Worm (Caenorhabditis elegans): ENCODE data around the gene nhr-237.

nhr-237 gene

DNA sequence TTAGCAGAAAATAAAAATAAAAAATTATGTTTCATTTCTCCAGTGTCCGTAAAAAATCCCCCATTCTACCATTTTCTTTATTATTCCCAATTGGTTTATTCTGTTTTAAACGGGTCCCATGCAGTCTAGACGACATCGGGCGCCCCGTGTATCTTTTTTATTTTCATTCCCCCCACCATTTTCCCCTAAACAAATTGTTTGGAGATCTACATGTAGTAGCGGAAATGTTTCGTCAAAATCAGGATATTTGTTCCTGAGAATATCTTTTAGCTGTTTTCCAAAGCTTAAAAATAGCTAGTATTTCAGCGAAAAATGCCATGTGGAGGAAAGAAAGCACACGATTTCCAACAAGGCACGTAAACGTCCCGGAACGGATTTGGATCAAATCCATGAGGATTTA is 38.5 kb downstream of the nhr-237 start, which contains the start of gene F16B4.5:
Gene F16B4.5, plus strand, starts transcription at position 301 of the 400 bp plus-strand sequence.
- no peak for TF ChIP-seq ztf-11 (tag; optimal IDR thresholded peaks at IDR 0.05)
- no peak for TF ChIP-seq nhr-6 (tag; optimal IDR thresholded peaks at IDR 0.05)
- no peak for TF ChIP-seq ceh-32 (tag; optimal IDR thresholded peaks at IDR 0.05; ENCODE audit: poor library complexity)
- no peak for TF ChIP-seq gei-8 (GFP tag; optimal IDR thresholded peaks at IDR 0.05)
- TF ChIP-seq dpl-1 (GFP tag; optimal IDR thresholded peaks at IDR 0.05) = no peak
- no peak for TF ChIP-seq ceh-28 (tag; optimal IDR thresholded peaks at IDR 0.05)
- no peak for TF ChIP-seq lin-39 (tag; optimal IDR thresholded peaks at IDR 0.05)
- TF ChIP-seq D1046.2 (GFP tag; IDR thresholded peaks at IDR 0.05) = no peak
- no peak for TF ChIP-seq mxl-2 (GFP tag; conservative IDR thresholded peaks at IDR 0.05)
- no peak for TF ChIP-seq snpc-4 (tag; optimal IDR thresholded peaks at IDR 0.05)
- TF ChIP-seq unc-62 (GFP tag; optimal IDR thresholded peaks at IDR 0.05 in 1 of 2) = no peak
- TF ChIP-seq unc-62 (tag; optimal IDR thresholded peaks at IDR 0.05) = no peak
- no peak for TF ChIP-seq nhr-48 (tag; optimal IDR thresholded peaks at IDR 0.05)
- no peak for TF ChIP-seq Y105C5A.15 (GFP tag; IDR thresholded peaks at IDR 0.05)
- no peak for TF ChIP-seq R02D3.7 (tag; optimal IDR thresholded peaks at IDR 0.05)
- TF ChIP-seq F37D6.2 (tag; optimal IDR thresholded peaks at IDR 0.05) = no peak
- TF ChIP-seq lin-38 (GFP tag; IDR thresholded peaks at IDR 0.05) = no peak
- TF ChIP-seq nhr-10 (tag; optimal IDR thresholded peaks at IDR 0.05) = no peak
- TF ChIP-seq madf-9 (GFP tag; conservative IDR thresholded peaks at IDR 0.05) = no peak
- no peak for TF ChIP-seq T20F7.1 (GFP tag; optimal IDR thresholded peaks at IDR 0.05)

DNA sequence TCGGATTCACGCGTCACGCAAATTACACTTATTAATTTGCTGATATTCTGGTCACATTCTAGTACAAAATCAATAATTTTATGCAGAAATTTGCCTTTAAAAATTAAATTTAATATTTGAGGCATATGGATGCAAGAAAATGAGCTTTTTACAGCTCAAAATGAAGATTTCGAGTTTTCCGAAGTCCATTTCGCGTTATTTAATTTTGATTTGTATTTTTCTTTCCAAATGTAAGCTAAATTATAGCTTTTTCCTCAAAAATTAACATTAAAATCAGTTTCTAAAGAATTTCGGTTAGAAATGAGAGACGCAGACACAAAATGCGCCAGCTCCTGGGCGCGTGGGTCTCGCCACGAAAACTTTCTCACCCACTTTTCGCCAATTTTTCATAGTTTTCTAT is 39.7 kb downstream of the nhr-237 start, which contains the start of gene F16B4.6:
Gene F16B4.6, plus strand, starts transcription at position 301 of the 400 bp plus-strand sequence.
- TF ChIP-seq snpc-1.2 (GFP tag; IDR thresholded peaks at IDR 0.05) (no peak), ceh-82 (tag; optimal IDR thresholded peaks at IDR 0.05) (no peak), arid-1 (GFP tag; conservative IDR thresholded peaks at IDR 0.05) (no peak), ctbp-1 (GFP tag; IDR thresholded peaks at IDR 0.05) (no peak)

DNA sequence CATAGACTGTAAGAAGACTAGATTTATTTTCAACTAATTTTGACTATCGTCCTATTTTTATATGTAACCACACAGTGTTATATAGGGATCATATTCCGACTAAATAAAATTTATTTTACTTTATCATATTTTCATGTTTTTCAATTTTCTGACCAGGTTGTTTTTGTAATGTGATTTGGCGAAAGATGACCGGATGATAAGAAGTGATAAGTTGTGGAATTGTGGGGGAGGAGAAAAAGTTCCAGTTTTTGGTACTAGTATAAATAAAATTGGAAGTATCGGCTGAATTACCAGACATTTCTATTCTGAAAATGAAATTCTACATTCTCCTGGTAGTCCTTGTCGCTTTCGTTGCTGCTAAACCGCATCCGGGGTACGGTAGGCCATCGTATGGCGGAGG is 41.2 kb downstream of the nhr-237 start, which contains the start of gene F16B4.7:
Gene F16B4.7, plus strand, starts transcription at position 301 of the 400 bp plus-strand sequence.
- TF ChIP-seq unc-62 (GFP tag; optimal IDR thresholded peaks at IDR 0.05 in 1 of 2) (peak in 1 of 2 experiments; percentile 31), unc-62 (tag; optimal IDR thresholded peaks at IDR 0.05) (no peak), pqm-1 (tag; optimal IDR thresholded peaks at IDR 0.05) (no peak), daf-16 (GFP tag; optimal IDR thresholded peaks at IDR 0.05) (no peak), daf-16 (tag; optimal IDR thresholded peaks at IDR 0.05) (no peak)

DNA sequence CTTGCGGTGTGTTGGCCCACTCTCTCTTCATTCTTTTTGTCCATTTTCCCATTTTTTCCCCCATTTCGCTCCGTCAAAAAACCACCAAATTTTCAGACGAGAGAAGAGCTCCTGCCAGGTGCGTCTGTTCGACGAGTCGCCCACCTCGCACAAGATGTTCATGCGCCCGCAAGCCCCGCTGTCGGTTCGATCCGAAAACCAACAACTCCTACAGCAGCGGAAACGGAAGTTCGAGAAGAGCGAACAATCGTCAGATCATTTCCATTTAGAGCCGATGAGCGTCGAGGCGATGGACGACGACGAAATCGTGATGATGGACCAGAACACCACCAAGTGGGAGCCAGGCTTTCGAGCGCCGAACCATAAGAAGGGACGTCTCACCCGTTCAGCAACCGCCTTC is 43.4 kb downstream of the nhr-237 start:
- TF ChIP-seq set-16 (GFP tag; IDR thresholded peaks at IDR 0.05) (peak; percentile 56; the same call in 1 of the 2 replicates), mdt-29 (GFP tag; IDR thresholded peaks at IDR 0.05) (no peak)

DNA sequence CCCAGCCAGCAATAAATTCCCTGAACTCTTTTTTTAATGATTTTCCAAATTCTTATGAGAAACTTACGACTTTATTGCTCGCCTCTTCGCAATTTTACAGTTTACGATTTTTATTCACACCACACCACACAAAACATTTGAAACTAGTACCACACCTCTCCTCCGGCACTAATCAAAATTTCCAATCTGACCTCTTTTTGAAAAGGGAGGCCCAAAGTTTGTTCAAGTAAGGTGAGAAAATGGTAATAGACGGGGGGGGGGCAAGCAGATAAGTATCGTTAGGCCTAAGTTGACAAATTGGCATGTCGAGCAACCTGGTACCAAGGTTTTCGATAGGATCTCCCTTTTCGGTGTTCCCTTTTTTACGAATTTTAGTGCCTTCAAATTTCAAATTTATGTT is 46.8 kb downstream of the nhr-237 start:
- TF ChIP-seq nhr-102 (tag; optimal IDR thresholded peaks at IDR 0.05) (no peak), nhr-25 (tag; optimal IDR thresholded peaks at IDR 0.05; ENCODE audit: borderline replicate concordance, insufficient read depth) (no peak), F49E8.2 (tag; optimal IDR thresholded peaks at IDR 0.05; ENCODE audit: borderline replicate concordance) (no peak), lin-29 (GFP tag; IDR thresholded peaks at IDR 0.05) (no peak), Y48G9A.11 (GFP tag; IDR thresholded peaks at IDR 0.05) (no peak), nhr-77 (tag; optimal IDR thresholded peaks at IDR 0.05) (no peak), set-16 (GFP tag; IDR thresholded peaks at IDR 0.05) (no peak), unc-39 (tag; optimal IDR thresholded peaks at IDR 0.05) (no peak), daf-8 (GFP tag; IDR thresholded peaks at IDR 0.05) (no peak), ztf-7 (tag; optimal IDR thresholded peaks at IDR 0.05) (no peak), zfp-2 (tag; optimal IDR thresholded peaks at IDR 0.05) (no peak), ama-1 (optimal IDR thresholded peaks at IDR 0.05) (no peak), nhr-28 (tag; optimal IDR thresholded peaks at IDR 0.05) (no peak), nhr-10 (tag; optimal IDR thresholded peaks at IDR 0.05) (no peak), snpc-1.2 (GFP tag; IDR thresholded peaks at IDR 0.05) (no peak), dmd-8 (GFP tag; IDR thresholded peaks at IDR 0.05) (no peak), zag-1 (tag; optimal IDR thresholded peaks at IDR 0.05) (no peak), R02D3.7 (tag; optimal IDR thresholded peaks at IDR 0.05) (no peak), dmd-6 (GFP tag; IDR thresholded peaks at IDR 0.05) (no peak)

All from whole organism, L4 larva.